Worm (Caenorhabditis elegans) whole organism, L4 larva: ENCODE measurements around the gene dkc-1.

Experiments
- ces-1 ChIP-seq: fragments of 150-350 bp; sonication (generic microtip); optimal IDR thresholded peaks from 4 replicates; lab custom pipeline; 2014; ENCODE audit warnings: missing biosample characterization, missing genetic modification reagents, missing genetic modification characterization
- ctbp-1 ChIP-seq: fragments of 200-800 bp; sonication (Bioruptor generic); IDR thresholded peaks from 2 replicates; pipeline ENCODE4 v1.3.6; 2022; ENCODE audit warnings: missing genetic modification reagents, missing genetic modification characterization, missing compliant biosample characterization
- egl-27 ChIP-seq: sonication (generic microtip); optimal IDR thresholded peaks from 3 replicates; lab custom pipeline; 2017; ENCODE audit warnings: missing biosample characterization, missing genetic modification reagents, missing genetic modification characterization
- jun-1 ChIP-seq: fragments of 150-350 bp; optimal IDR thresholded peaks from 2 replicates; lab custom pipeline; 2014; ENCODE audit warnings: missing biosample characterization, missing genetic modification reagents, missing genetic modification characterization
- lin-15B ChIP-seq: fragments of 150-350 bp; sonication (generic microtip); optimal IDR thresholded peaks from 3 replicates; lab custom pipeline; 2014; ENCODE audit warnings: missing biosample characterization, missing genetic modification characterization
- lir-3 ChIP-seq: sonication (generic microtip); optimal IDR thresholded peaks from 2 replicates; lab custom pipeline; 2016; ENCODE audit warnings: mild to moderate bottlenecking, missing genetic modification characterization, missing compliant biosample characterization
- lsy-2 ChIP-seq, 2 experiments: fragments of 150-350 bp in 1 of 2; sonication (generic microtip) in 1 of 2; optimal IDR thresholded peaks; 2 replicates each; lab custom pipeline; 2014 to 2017; ENCODE audit warnings: missing biosample characterization in 2 of 2, missing genetic modification characterization in 2 of 2
- nhr-237 ChIP-seq: sonication (generic microtip); optimal IDR thresholded peaks from 2 replicates; lab custom pipeline; 2017; ENCODE audit warnings: missing biosample characterization, missing genetic modification characterization
- snpc-4 ChIP-seq: fragments of 150-350 bp; optimal IDR thresholded peaks from 2 replicates; lab custom pipeline; 2014; ENCODE audit warnings: missing biosample characterization, missing genetic modification characterization
- spr-1 ChIP-seq: sonication (generic microtip); optimal IDR thresholded peaks from 2 replicates; lab custom pipeline; 2016; ENCODE audit warnings: mild to moderate bottlenecking, missing genetic modification characterization, missing compliant biosample characterization
- zag-1 ChIP-seq: fragments of 150-350 bp; optimal IDR thresholded peaks from 2 replicates; lab custom pipeline; 2014; ENCODE audit warnings: missing biosample characterization, missing genetic modification characterization

DNA sequence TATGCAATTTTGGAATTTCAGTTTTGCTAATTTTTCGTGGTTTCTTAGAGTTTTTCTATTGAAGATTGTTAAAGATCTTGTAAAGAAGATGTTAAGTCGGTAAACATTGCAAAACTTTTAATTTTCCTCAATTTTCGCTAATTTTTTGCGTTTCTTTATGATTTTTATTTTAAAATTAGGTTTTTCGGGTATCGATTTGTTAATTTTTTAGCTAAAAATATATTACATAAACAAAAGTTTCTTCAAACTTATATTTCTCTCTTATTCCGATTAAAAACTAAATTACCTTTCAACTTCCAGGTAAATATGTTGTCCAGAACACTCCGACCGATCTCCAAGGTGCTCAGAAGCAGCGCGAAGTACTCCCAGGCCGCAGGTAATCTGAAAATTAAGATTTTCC lies 40.8 kb upstream of the dkc-1 start, which contains the start of gene mrpl-12:
- TF ChIP-seq lsy-2 (tag; optimal IDR thresholded peaks at IDR 0.05; lab: Kevin White, UChicago): no peak
- no peak for TF ChIP-seq nhr-237 (tag; lab: Kevin White, UChicago)
- TF ChIP-seq ctbp-1 (GFP tag; lab: Robert Waterston, UW): no peak
- no peak for TF ChIP-seq zag-1 (tag; lab: Kevin White, UChicago)
- no peak for TF ChIP-seq lin-15B (tag; lab: Kevin White, UChicago)
- no peak for TF ChIP-seq jun-1 (tag; lab: Kevin White, UChicago)
- TF ChIP-seq egl-27 (tag; lab: Kevin White, UChicago): no peak
- TF ChIP-seq ces-1 (GFP tag; lab: Kevin White, UChicago): no peak
- no peak for TF ChIP-seq snpc-4 (tag; lab: Kevin White, UChicago)
- TF ChIP-seq spr-1: no peak
- TF ChIP-seq lir-3 (tag; lab: Kevin White, UChicago): no peak
